Worm (Caenorhabditis elegans) whole organism, L4 larva: Measurements from ENCODE around the gene R07E4.3.

Experiments
- F10B5.3 ChIP-seq: sonication (generic microtip); optimal IDR thresholded peaks from 2 replicates; lab custom pipeline; 2016; ENCODE audit warnings: mild to moderate bottlenecking, missing genetic modification characterization, missing compliant biosample characterization
- F26F4.8 ChIP-seq: fragments of 200-800 bp; sonication (Bioruptor generic); conservative IDR thresholded peaks from 2 replicates; pipeline ENCODE4 v1.3.6; 2022; ENCODE audit warnings: missing genetic modification characterization, missing compliant biosample characterization
- F37D6.2 ChIP-seq: sonication (generic microtip); optimal IDR thresholded peaks from 2 replicates; lab custom pipeline; 2016; ENCODE audit warnings: mild to moderate bottlenecking, missing genetic modification characterization, missing compliant biosample characterization
- R02D3.7 ChIP-seq: fragments of 150-350 bp; sonication (generic microtip); optimal IDR thresholded peaks from 3 replicates; lab custom pipeline; 2014; ENCODE audit warnings: missing biosample characterization, missing genetic modification characterization
- Y5F2A.4 ChIP-seq: fragments of 200-800 bp; sonication (Bioruptor generic); optimal IDR thresholded peaks from 2 replicates; lab custom pipeline; 2018; ENCODE audit warnings: mild to moderate bottlenecking, missing genetic modification characterization, missing compliant biosample characterization
- Y75B8A.6 ChIP-seq: fragments of 200-800 bp; sonication (Bioruptor generic); IDR thresholded peaks from 2 replicates; pipeline ENCODE4 v1.3.6; 2022; ENCODE audit warnings: missing genetic modification reagents, missing genetic modification characterization, missing compliant biosample characterization
- aha-1 ChIP-seq: fragments of 150-350 bp; peaks from one replicate; lab custom pipeline; 2014; ENCODE audit warnings: missing biosample characterization, missing genetic modification characterization
- ceh-28 ChIP-seq: fragments of 150-350 bp; optimal IDR thresholded peaks from 2 replicates; lab custom pipeline; 2014; ENCODE audit warnings: missing biosample characterization, missing genetic modification reagents, missing genetic modification characterization
- ces-1 ChIP-seq: fragments of 150-350 bp; sonication (generic microtip); optimal IDR thresholded peaks from 4 replicates; lab custom pipeline; 2014; ENCODE audit warnings: missing biosample characterization, missing genetic modification reagents, missing genetic modification characterization
- daf-12 ChIP-seq: fragments of 150-350 bp; optimal IDR thresholded peaks from 2 replicates; lab custom pipeline; 2014; ENCODE audit warnings: missing biosample characterization, missing genetic modification reagents, missing genetic modification characterization
- daf-16 ChIP-seq, 3 experiments: sonication (generic microtip); optimal IDR thresholded peaks; 2 replicates each; lab custom pipeline; 2016 to 2017; ENCODE audit warnings: missing genetic modification characterization in 3 of 3, missing genetic modification reagents in 3 of 3, mild to moderate bottlenecking in 2 of 3, missing compliant biosample characterization in 2 of 3, missing biosample characterization in 1 of 3, moderate library complexity in 1 of 3
- dpl-1 ChIP-seq: fragments of 150-350 bp; optimal IDR thresholded peaks from 2 replicates; lab custom pipeline; 2014; ENCODE audit warnings: missing biosample characterization, missing genetic modification reagents, missing genetic modification characterization
- egl-43 ChIP-seq: fragments of 200-800 bp; sonication (Bioruptor generic); IDR thresholded peaks from 2 replicates; pipeline ENCODE4 v1.3.6; 2022; ENCODE audit warnings: missing genetic modification reagents, missing genetic modification characterization, missing compliant biosample characterization
- fkh-10 ChIP-seq: fragments of 150-350 bp; optimal IDR thresholded peaks from 2 replicates; lab custom pipeline; 2014; ENCODE audit warnings: missing biosample characterization, missing genetic modification reagents, missing genetic modification characterization
- fos-1 ChIP-seq: fragments of 150-350 bp; optimal IDR thresholded peaks from 2 replicates; lab custom pipeline; 2014; ENCODE audit warnings: missing biosample characterization, missing genetic modification characterization
- hlh-11 ChIP-seq: fragments of 200-800 bp; sonication (Bioruptor generic); optimal IDR thresholded peaks from 2 replicates; lab custom pipeline; 2018; ENCODE audit warnings: mild to moderate bottlenecking, missing genetic modification characterization, missing compliant biosample characterization
- jun-1 ChIP-seq: fragments of 150-350 bp; optimal IDR thresholded peaks from 2 replicates; lab custom pipeline; 2014; ENCODE audit warnings: missing biosample characterization, missing genetic modification reagents, missing genetic modification characterization
- lin-15B ChIP-seq: fragments of 150-350 bp; sonication (generic microtip); optimal IDR thresholded peaks from 3 replicates; lab custom pipeline; 2014; ENCODE audit warnings: missing biosample characterization, missing genetic modification characterization
- lin-29 ChIP-seq: fragments of 200-800 bp; sonication (Bioruptor generic); IDR thresholded peaks from 2 replicates; pipeline ENCODE4 v1.3.6; 2022; ENCODE audit warnings: missing genetic modification reagents, missing genetic modification characterization, missing compliant biosample characterization
- lin-38 ChIP-seq: fragments of 200-800 bp; sonication (Bioruptor generic); IDR thresholded peaks from 2 replicates; pipeline ENCODE4 v1.3.6; 2022; ENCODE audit warnings: missing genetic modification reagents, missing genetic modification characterization, missing compliant biosample characterization
- lir-3 ChIP-seq: sonication (generic microtip); optimal IDR thresholded peaks from 2 replicates; lab custom pipeline; 2016; ENCODE audit warnings: mild to moderate bottlenecking, missing genetic modification characterization, missing compliant biosample characterization
- lsy-2 ChIP-seq, 2 experiments: fragments of 150-350 bp in 1 of 2; sonication (generic microtip) in 1 of 2; optimal IDR thresholded peaks; 2 replicates each; lab custom pipeline; 2014 to 2017; ENCODE audit warnings: missing biosample characterization in 2 of 2, missing genetic modification characterization in 2 of 2
- mdl-1 ChIP-seq, 2 experiments: fragments of 150-350 bp in 1 of 2; sonication (generic microtip) in 1 of 2; optimal IDR thresholded peaks; 2 replicates each; lab custom pipeline; 2014 to 2017; ENCODE audit warnings: missing biosample characterization in 2 of 2, missing genetic modification characterization in 2 of 2
- mep-1 ChIP-seq: fragments of 150-350 bp; sonication (generic microtip); optimal IDR thresholded peaks from 3 replicates; lab custom pipeline; 2014; ENCODE audit warnings: missing biosample characterization, missing genetic modification characterization
- mxl-2 ChIP-seq: fragments of 200-800 bp; sonication (Bioruptor generic); conservative IDR thresholded peaks from 2 replicates; pipeline ENCODE4 v1.3.6; 2022; ENCODE audit warnings: missing genetic modification reagents, missing genetic modification characterization, missing compliant biosample characterization
- mxl-3 ChIP-seq: fragments of 200-800 bp; sonication (Bioruptor generic); optimal IDR thresholded peaks from 2 replicates; lab custom pipeline; 2018; ENCODE audit warnings: mild to moderate bottlenecking, missing genetic modification characterization, missing compliant biosample characterization
- nhr-25 ChIP-seq: sonication (generic microtip); optimal IDR thresholded peaks from 2 replicates; lab custom pipeline; 2017; ENCODE audit warnings: missing genetic modification characterization, mild to moderate bottlenecking, missing compliant biosample characterization, antibody characterized with exemption, moderate library complexity, borderline replicate concordance; ENCODE audit not compliant: insufficient read depth
- nhr-28 ChIP-seq: fragments of 150-350 bp; optimal IDR thresholded peaks from 2 replicates; lab custom pipeline; 2014; ENCODE audit warnings: missing biosample characterization, missing genetic modification characterization
- nhr-41 ChIP-seq: fragments of 200-800 bp; sonication (Bioruptor generic); IDR thresholded peaks from 2 replicates; pipeline ENCODE4 v1.3.6; 2022; ENCODE audit warnings: missing genetic modification reagents, missing genetic modification characterization, missing compliant biosample characterization
- nhr-6 ChIP-seq: fragments of 150-350 bp; optimal IDR thresholded peaks from 2 replicates; lab custom pipeline; 2014; ENCODE audit warnings: missing biosample characterization, missing genetic modification characterization
- rbr-2 ChIP-seq: sonication (generic microtip); optimal IDR thresholded peaks from 2 replicates; lab custom pipeline; 2016; ENCODE audit warnings: missing genotype, missing genetic modification characterization, missing compliant biosample characterization
- set-16 ChIP-seq: fragments of 200-800 bp; sonication (Bioruptor generic); IDR thresholded peaks from 2 replicates; pipeline ENCODE4 v1.3.6; 2022; ENCODE audit warnings: missing genetic modification reagents, missing genetic modification characterization, missing compliant biosample characterization
- snpc-1.2 ChIP-seq: fragments of 200-800 bp; sonication (Bioruptor generic); IDR thresholded peaks from 2 replicates; pipeline ENCODE4 v1.3.6; 2022; ENCODE audit warnings: missing genetic modification reagents, missing genetic modification characterization, missing compliant biosample characterization
- unc-62 ChIP-seq, 3 experiments: fragments of 150-350 bp in 1 of 3; sonication (generic microtip); optimal IDR thresholded peaks in 2 of 3; peaks in 1 of 3; 1 replicate in 1 of 3; 2 replicates in 2 of 3; lab custom pipeline; 2014 to 2017; ENCODE audit warnings: missing biosample characterization in 3 of 3, missing genetic modification characterization in 3 of 3, missing genetic modification reagents in 3 of 3, missing genotype in 1 of 3
- vab-7 ChIP-seq: fragments of 200-800 bp; sonication (Bioruptor generic); IDR thresholded peaks from 2 replicates; pipeline ENCODE4 v1.3.6; 2022; ENCODE audit warnings: missing genetic modification reagents, missing genetic modification characterization, missing compliant biosample characterization
- ztf-7 ChIP-seq: fragments of 150-350 bp; optimal IDR thresholded peaks from 2 replicates; lab custom pipeline; 2014; ENCODE audit warnings: missing biosample characterization, missing genetic modification characterization

R07E4.3 gene

ce11 chrX:5994004-5994403, 40.7 kb downstream of the R07E4.3 start:
- TF ChIP-seq daf-12 (no peak), lin-15B (tag; lab: Kevin White, UChicago) (no peak), hlh-11 (no peak), nhr-28 (no peak), vab-7 (no peak), F10B5.3 (tag; lab: Kevin White, UChicago) (no peak), rbr-2 (tag; lab: Kevin White, UChicago) (no peak), Y75B8A.6 (GFP tag; lab: Robert Waterston, UW) (no peak), snpc-1.2 (GFP tag; lab: Robert Waterston, UW) (no peak), lsy-2 (tag; optimal IDR thresholded peaks at IDR 0.05; lab: Kevin White, UChicago) (no peak), nhr-41 (no peak), R02D3.7 (tag; lab: Kevin White, UChicago) (no peak), ceh-28 (tag; lab: Kevin White, UChicago) (no peak), jun-1 (tag; lab: Kevin White, UChicago) (no peak), mxl-2 (GFP tag; lab: Robert Waterston, UW) (no peak)
- TF ChIP-seq, all 104 proteins: peak for 0

DNA sequence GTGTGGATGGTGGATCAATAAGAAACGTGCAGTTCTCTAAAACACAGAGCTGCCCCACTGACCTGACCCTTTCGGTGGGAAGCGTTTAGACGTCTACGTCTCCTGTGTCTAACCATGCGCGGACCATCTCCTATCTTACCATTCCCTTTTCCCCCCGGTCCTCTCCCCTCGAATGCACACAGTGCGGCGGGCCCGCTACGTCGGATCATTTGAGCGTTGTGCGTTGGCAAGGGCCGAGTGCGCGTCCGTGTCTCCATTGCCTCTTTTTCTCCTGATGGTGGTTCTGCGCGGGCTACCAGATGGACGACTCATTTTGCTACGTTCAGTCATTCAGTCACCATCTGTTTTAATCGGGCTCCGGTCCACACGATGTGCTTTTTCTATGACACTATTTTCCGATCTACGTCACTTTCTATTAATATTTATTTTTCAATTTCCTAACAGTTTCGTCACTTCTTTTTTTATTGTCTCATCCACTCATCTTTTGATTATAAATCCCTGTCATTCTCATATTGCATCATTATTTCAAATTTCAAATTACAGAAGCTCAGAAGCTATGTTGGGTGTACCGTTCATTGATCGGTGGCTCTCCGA, 42.5 kb downstream of the R07E4.3 start, which contains the start of gene inx-3:
TSS of gene inx-3 (plus strand) at position 544 of the 594 bp plus-strand sequence.
- TF ChIP-seq lir-3 (tag; lab: Kevin White, UChicago) (no peak), set-16 (GFP tag; lab: Robert Waterston, UW) (peak; percentile 62; the same call in 1 of the 2 replicates), Y75B8A.6 (GFP tag; lab: Robert Waterston, UW) (no peak), F37D6.2 (tag; lab: Kevin White, UChicago) (no peak), fos-1 (tag; lab: Kevin White, UChicago) (no peak), lsy-2 (tag; optimal IDR thresholded peaks at IDR 0.05; lab: Kevin White, UChicago) (no peak), nhr-25 (no peak), dpl-1 (GFP tag; lab: Kevin White, UChicago) (no peak), egl-43 (GFP tag; lab: Robert Waterston, UW) (0 out of 2 replicates have a peak, but pooled peaks have one; percentile 33), aha-1 (peak; percentile 25), lin-38 (GFP tag; lab: Robert Waterston, UW) (no peak)

DNA sequence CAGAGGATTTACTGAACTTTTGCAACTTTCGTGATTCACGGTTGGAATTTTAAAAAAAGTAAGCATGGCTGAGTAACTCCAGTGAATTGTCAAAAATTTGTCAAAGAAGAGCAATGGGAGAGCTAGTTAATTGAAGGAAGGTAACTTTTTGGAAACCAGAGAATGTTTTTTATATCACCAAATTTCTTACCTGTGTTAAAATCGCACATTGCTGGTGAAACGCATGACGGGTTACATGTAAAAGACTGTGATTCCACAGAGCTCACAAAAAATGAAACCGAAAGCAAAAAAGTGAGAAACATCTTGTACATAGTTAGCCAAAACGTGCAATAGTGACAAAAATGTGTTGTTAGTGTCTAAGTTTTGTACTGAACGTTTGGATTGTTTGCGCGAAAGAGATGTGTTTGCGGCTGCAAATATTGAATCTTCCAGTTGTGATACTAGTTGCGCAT, 45.9 kb downstream of the R07E4.3 start, which contains the start of gene F22F4.9:
TSS of gene F22F4.9 (minus strand) at position 402 of the 452 bp plus-strand sequence.
- no peak for TF ChIP-seq ztf-7 (tag; lab: Kevin White, UChicago)
- no peak for TF ChIP-seq mxl-3
- TF ChIP-seq unc-62 (GFP tag; optimal IDR thresholded peaks at IDR 0.05 in 1 of 2; lab: Kevin White, UChicago), result peak in 1 of 2 experiments; percentile 83
- no peak for TF ChIP-seq unc-62 (tag; optimal IDR thresholded peaks at IDR 0.05; lab: Kevin White, UChicago)
- no peak for TF ChIP-seq lin-29 (GFP tag; lab: Robert Waterston, UW)
- TF ChIP-seq nhr-6 (tag; lab: Kevin White, UChicago), result no peak
- TF ChIP-seq mdl-1 (tag; optimal IDR thresholded peaks at IDR 0.05; lab: Kevin White, UChicago), result no peak
- TF ChIP-seq aha-1, result peak; percentile 81
- TF ChIP-seq ces-1 (GFP tag; lab: Kevin White, UChicago), result no peak

ce11 chrX:6001432-6001831, 48.2 kb downstream of the R07E4.3 start, which contains the start of gene F22F4.4:
Gene F22F4.4, minus strand, starts transcription at chrX:6001532.
- peak in 1 of 2 experiments; percentile 21 for TF ChIP-seq unc-62 (GFP tag; optimal IDR thresholded peaks at IDR 0.05 in 1 of 2; lab: Kevin White, UChicago)
- no peak for TF ChIP-seq unc-62 (tag; optimal IDR thresholded peaks at IDR 0.05; lab: Kevin White, UChicago)
- no peak for TF ChIP-seq Y5F2A.4 (GFP tag; lab: Kevin White, UChicago)

ce11 chrX:6002479-6002878, 49.2 kb downstream of the R07E4.3 start:
- no peak for TF ChIP-seq nhr-6 (tag; lab: Kevin White, UChicago)
- TF ChIP-seq F26F4.8 (GFP tag; lab: Robert Waterston, UW), result no peak
- TF ChIP-seq mep-1, result no peak
- TF ChIP-seq daf-16 (GFP tag; optimal IDR thresholded peaks at IDR 0.05; lab: Kevin White, UChicago), result no peak
- TF ChIP-seq daf-16 (tag; optimal IDR thresholded peaks at IDR 0.05; lab: Kevin White, UChicago), result no peak
- no peak for TF ChIP-seq fkh-10
- TF ChIP-seq unc-62 (GFP tag; optimal IDR thresholded peaks at IDR 0.05 in 1 of 2; lab: Kevin White, UChicago), result peak in 1 of 2 experiments; percentile 91
- TF ChIP-seq unc-62 (tag; optimal IDR thresholded peaks at IDR 0.05; lab: Kevin White, UChicago), result no peak
